Fruit fly (Drosophila melanogaster) whole organism, embryonic: ENCODE data around the gene CG6983.

ENCODE experiments used
- Awh ChIP-seq: fragments of 200-800 bp; sonication (Bioruptor generic); IDR thresholded peaks from 2 replicates; pipeline ENCODE4, ENCODE4 v1.3.6; 2022; ENCODE audit warnings: missing biosample characterization, missing genetic modification characterization
- B-H2 ChIP-seq: fragments of 200-800 bp; sonication (Bioruptor generic); optimal IDR thresholded peaks from 2 replicates; lab custom pipeline; 2018; ENCODE audit warnings: missing biosample characterization, mild to moderate bottlenecking, missing genetic modification characterization
- CG11093 ChIP-seq: fragments of 200-800 bp; sonication (Bioruptor generic); IDR thresholded peaks from 3 replicates; pipeline ENCODE4 v1.3.6; 2022; ENCODE audit warnings: missing biosample characterization, missing genetic modification characterization
- CG11695 ChIP-seq: fragments of 200-800 bp; sonication (Bioruptor generic); IDR thresholded peaks from 3 replicates; pipeline ENCODE4 v1.3.6; 2022; ENCODE audit warnings: missing biosample characterization, missing genetic modification characterization
- CG12155 ChIP-seq: fragments of 200-800 bp; sonication (Bioruptor generic); optimal IDR thresholded peaks from 3 replicates; lab custom pipeline; 2016; ENCODE audit warnings: missing biosample characterization, missing genetic modification characterization
- CG13894 ChIP-seq: fragments of 200-800 bp; sonication (Bioruptor generic); optimal IDR thresholded peaks from 3 replicates; lab custom pipeline; 2018; ENCODE audit warnings: missing biosample characterization, mild to moderate bottlenecking, missing genetic modification characterization, moderate library complexity
- CG18011 ChIP-seq: fragments of 200-800 bp; sonication (Bioruptor generic); optimal IDR thresholded peaks from 2 replicates; lab custom pipeline; 2017; ENCODE audit warnings: missing biosample characterization, missing genetic modification characterization, mild to moderate bottlenecking, moderate library complexity, missing genotype
- CG18262 ChIP-seq: fragments of 200-800 bp; optimal IDR thresholded peaks from 3 replicates; lab custom pipeline; 2019; ENCODE audit warnings: missing biosample characterization, mild to moderate bottlenecking, missing genetic modification characterization, moderate library complexity
- CG30403 ChIP-seq: fragments of 200-800 bp; sonication (Bioruptor generic); optimal IDR thresholded peaks from 3 replicates; lab custom pipeline; 2016; ENCODE audit warnings: missing biosample characterization, missing genetic modification characterization
- CG32772 ChIP-seq: fragments of 200-800 bp; sonication (Bioruptor generic); IDR thresholded peaks from 2 replicates; pipeline ENCODE4 v1.3.6; 2022; ENCODE audit warnings: missing biosample characterization, missing genetic modification characterization
- CG34376 ChIP-seq: fragments of 200-800 bp; sonication (Bioruptor generic); optimal IDR thresholded peaks from 2 replicates; lab custom pipeline; 2018; ENCODE audit warnings: missing biosample characterization, mild to moderate bottlenecking, missing genetic modification characterization
- CG43689 ChIP-seq: fragments of 200-800 bp; sonication (Bioruptor generic); IDR thresholded peaks from 2 replicates; pipeline ENCODE4 v1.3.6; 2022; ENCODE audit warnings: missing biosample characterization, missing genetic modification characterization
- CG4617 ChIP-seq: fragments of 200-800 bp; sonication (Bioruptor generic); optimal IDR thresholded peaks from 3 replicates; lab custom pipeline; 2016; ENCODE audit warnings: missing biosample characterization, missing genetic modification characterization, borderline replicate concordance
- CG4730 ChIP-seq: fragments of 200-800 bp; sonication (Bioruptor generic); IDR thresholded peaks from 2 replicates; pipeline ENCODE4 v1.3.6; 2022; ENCODE audit warnings: missing biosample characterization, missing genetic modification characterization
- CG8290 ChIP-seq, 3 experiments: fragments of 200-800 bp; sonication (Bioruptor generic); optimal IDR thresholded peaks; 2 replicates each; lab custom pipeline; 2016 to 2019; ENCODE audit warnings: missing biosample characterization in 3 of 3, missing genetic modification characterization in 3 of 3, mild to moderate bottlenecking in 2 of 3, moderate library complexity in 1 of 3
- CG9437 ChIP-seq: fragments of 200-800 bp; sonication (Bioruptor generic); optimal IDR thresholded peaks from 2 replicates; lab custom pipeline; 2018; ENCODE audit warnings: missing biosample characterization, mild to moderate bottlenecking, missing genetic modification characterization
- CG9797 ChIP-seq: fragments of 200-800 bp; sonication (Bioruptor generic); optimal IDR thresholded peaks from 3 replicates; lab custom pipeline; 2018; ENCODE audit warnings: missing biosample characterization, mild to moderate bottlenecking, missing genetic modification characterization
- CG9876 ChIP-seq: fragments of 200-800 bp; sonication (Bioruptor generic); optimal IDR thresholded peaks from 2 replicates; lab custom pipeline; 2016; ENCODE audit warnings: missing biosample characterization, missing genetic modification characterization
- CHES-1-like ChIP-seq: fragments of 200-800 bp; sonication (Bioruptor generic); optimal IDR thresholded peaks from 2 replicates; lab custom pipeline; 2016; ENCODE audit warnings: missing biosample characterization, missing genetic modification characterization
- Dip2 ChIP-seq: fragments of 200-800 bp; sonication (Bioruptor generic); IDR thresholded peaks from 2 replicates; pipeline ENCODE4 v1.3.6; 2022; ENCODE audit warnings: missing biosample characterization, missing genetic modification characterization
- Dref ChIP-seq: fragments of 200-800 bp; sonication (Bioruptor generic); IDR thresholded peaks from 2 replicates; pipeline ENCODE4 v1.3.6; 2022; ENCODE audit warnings: missing biosample characterization, missing genetic modification characterization
- Eip74EF ChIP-seq, 2 experiments: fragments of 200-800 bp in 1 of 2; fragments of >200 bp in 1 of 2; sonication (Bioruptor generic) in 1 of 2; optimal IDR thresholded peaks; 2 replicates each; lab custom pipeline; 2017 to 2019; ENCODE audit warnings: missing biosample characterization in 2 of 2, missing genetic modification characterization in 2 of 2, mild to moderate bottlenecking in 1 of 2, moderate library complexity in 1 of 2
- HHEX ChIP-seq: fragments of 200-800 bp; sonication (Bioruptor generic); optimal IDR thresholded peaks from 3 replicates; lab custom pipeline; 2017; ENCODE audit warnings: missing biosample characterization, mild to moderate bottlenecking, missing genetic modification characterization, missing genetic modification reagents
- HLHmδ ChIP-seq: fragments of 200-800 bp; sonication (Bioruptor generic); optimal IDR thresholded peaks from 2 replicates; lab custom pipeline; 2018; ENCODE audit warnings: missing biosample characterization, mild to moderate bottlenecking, missing genetic modification characterization, moderate library complexity
- Lim3 ChIP-seq: fragments of 200-800 bp; sonication (Bioruptor generic); IDR thresholded peaks from 2 replicates; pipeline ENCODE4 v1.3.6; 2022; ENCODE audit warnings: missing biosample characterization, missing genetic modification characterization
- MBD-R2 ChIP-seq: fragments of 200-800 bp; sonication (Bioruptor generic); IDR thresholded peaks from 2 replicates; pipeline ENCODE4 v1.3.6; 2022; ENCODE audit warnings: missing biosample characterization, missing genetic modification characterization
- Med ChIP-seq: fragments of 200-800 bp; sonication (Bioruptor generic); peaks from one replicate; lab custom pipeline; 2016; ENCODE audit warnings: missing biosample characterization, missing genetic modification characterization, mild to moderate bottlenecking, inconsistent platforms, moderate library complexity
- NC2β ChIP-seq: fragments of 200-800 bp; sonication (Bioruptor generic); optimal IDR thresholded peaks from 2 replicates; lab custom pipeline; 2016; ENCODE audit warnings: missing biosample characterization, missing genetic modification characterization
- Neu2 ChIP-seq: fragments of 200-800 bp; sonication (Bioruptor generic); optimal IDR thresholded peaks from 3 replicates; lab custom pipeline; 2016; ENCODE audit warnings: missing biosample characterization, missing genetic modification characterization, borderline replicate concordance
- Nf-YB ChIP-seq: fragments of 200-800 bp; sonication (Bioruptor generic); optimal IDR thresholded peaks from 3 replicates; lab custom pipeline; 2019; ENCODE audit warnings: missing biosample characterization, mild to moderate bottlenecking, missing genetic modification characterization, moderate library complexity
- Six4 ChIP-seq: fragments of 200-800 bp; sonication (Bioruptor generic); optimal IDR thresholded peaks from 2 replicates; lab custom pipeline; 2016; ENCODE audit warnings: missing biosample characterization, missing genetic modification characterization
- Spps ChIP-seq: fragments of 200-800 bp; sonication (Bioruptor generic); optimal IDR thresholded peaks from 2 replicates; lab custom pipeline; 2018; ENCODE audit warnings: missing biosample characterization, mild to moderate bottlenecking, missing genetic modification characterization
- Sry-δ ChIP-seq: fragments of 200-800 bp; sonication (Bioruptor generic); optimal IDR thresholded peaks from 2 replicates; lab custom pipeline; 2016; ENCODE audit warnings: missing biosample characterization, missing genetic modification characterization
- abd-A ChIP-seq: fragments of 200-800 bp; sonication (Bioruptor generic); optimal IDR thresholded peaks from 3 replicates; lab custom pipeline; 2019; ENCODE audit warnings: missing biosample characterization, mild to moderate bottlenecking, missing genetic modification characterization, moderate library complexity
- br ChIP-seq: fragments of >200 bp; optimal IDR thresholded peaks from 2 replicates; lab custom pipeline; 2017
- chif ChIP-seq, 2 experiments: fragments of 200-800 bp; sonication (Bioruptor generic); optimal IDR thresholded peaks; 3 replicates each; lab custom pipeline; 2016; ENCODE audit warnings: missing biosample characterization in 2 of 2, missing genetic modification characterization in 2 of 2
- croc ChIP-seq: fragments of 200-800 bp; sonication (Bioruptor generic); conservative IDR thresholded peaks from 3 replicates; pipeline ENCODE4 v1.3.6; 2022; ENCODE audit warnings: missing biosample characterization, missing genetic modification characterization
- dimm ChIP-seq: fragments of 200-800 bp; sonication (Bioruptor generic); IDR thresholded peaks from 2 replicates; pipeline ENCODE4 v1.3.6; 2022; ENCODE audit warnings: missing biosample characterization, missing genetic modification characterization
- disco-r ChIP-seq: fragments of 200-800 bp; sonication (Bioruptor generic); optimal IDR thresholded peaks from 2 replicates; lab custom pipeline; 2016; ENCODE audit warnings: missing biosample characterization, missing genetic modification characterization
- gsb ChIP-seq: fragments of 200-800 bp; sonication (Bioruptor generic); IDR thresholded peaks from 2 replicates; pipeline ENCODE4 v1.3.6; 2022; ENCODE audit warnings: missing biosample characterization, missing genetic modification characterization
- h ChIP-seq: fragments of >200 bp; optimal IDR thresholded peaks from 2 replicates; lab custom pipeline; 2017
- jumu ChIP-seq: fragments of 200-800 bp; sonication (Bioruptor generic); optimal IDR thresholded peaks from 3 replicates; lab custom pipeline; 2016; ENCODE audit warnings: missing biosample characterization, missing genetic modification characterization
- oc ChIP-seq: fragments of 200-800 bp; sonication (Bioruptor generic); optimal IDR thresholded peaks from 2 replicates; lab custom pipeline; 2018; ENCODE audit warnings: missing biosample characterization, mild to moderate bottlenecking, missing genetic modification characterization, moderate library complexity
- org-1 ChIP-seq: fragments of 200-800 bp; sonication (Bioruptor generic); optimal IDR thresholded peaks from 2 replicates; lab custom pipeline; 2017; ENCODE audit warnings: missing biosample characterization, missing genetic modification characterization
- pb ChIP-seq: fragments of 200-800 bp; sonication (Bioruptor generic); optimal IDR thresholded peaks from 3 replicates; lab custom pipeline; 2016; ENCODE audit warnings: missing biosample characterization, missing genetic modification characterization
- scrt ChIP-seq: fragments of 200-800 bp; sonication (Bioruptor generic); optimal IDR thresholded peaks from 2 replicates; lab custom pipeline; 2018; ENCODE audit warnings: missing biosample characterization, mild to moderate bottlenecking, missing genetic modification characterization, moderate library complexity
- stwl ChIP-seq: fragments of 200-800 bp; sonication (Bioruptor generic); optimal IDR thresholded peaks from 3 replicates; lab custom pipeline; 2018; ENCODE audit warnings: missing biosample characterization, mild to moderate bottlenecking, missing genetic modification characterization, moderate library complexity
- tna ChIP-seq: fragments of 200-800 bp; sonication (Bioruptor generic); IDR thresholded peaks from 2 replicates; pipeline ENCODE4 v1.3.6; 2022; ENCODE audit warnings: missing biosample characterization, missing genetic modification characterization; ENCODE audit not compliant: partially characterized antibody

The CG6983 gene

DNA sequence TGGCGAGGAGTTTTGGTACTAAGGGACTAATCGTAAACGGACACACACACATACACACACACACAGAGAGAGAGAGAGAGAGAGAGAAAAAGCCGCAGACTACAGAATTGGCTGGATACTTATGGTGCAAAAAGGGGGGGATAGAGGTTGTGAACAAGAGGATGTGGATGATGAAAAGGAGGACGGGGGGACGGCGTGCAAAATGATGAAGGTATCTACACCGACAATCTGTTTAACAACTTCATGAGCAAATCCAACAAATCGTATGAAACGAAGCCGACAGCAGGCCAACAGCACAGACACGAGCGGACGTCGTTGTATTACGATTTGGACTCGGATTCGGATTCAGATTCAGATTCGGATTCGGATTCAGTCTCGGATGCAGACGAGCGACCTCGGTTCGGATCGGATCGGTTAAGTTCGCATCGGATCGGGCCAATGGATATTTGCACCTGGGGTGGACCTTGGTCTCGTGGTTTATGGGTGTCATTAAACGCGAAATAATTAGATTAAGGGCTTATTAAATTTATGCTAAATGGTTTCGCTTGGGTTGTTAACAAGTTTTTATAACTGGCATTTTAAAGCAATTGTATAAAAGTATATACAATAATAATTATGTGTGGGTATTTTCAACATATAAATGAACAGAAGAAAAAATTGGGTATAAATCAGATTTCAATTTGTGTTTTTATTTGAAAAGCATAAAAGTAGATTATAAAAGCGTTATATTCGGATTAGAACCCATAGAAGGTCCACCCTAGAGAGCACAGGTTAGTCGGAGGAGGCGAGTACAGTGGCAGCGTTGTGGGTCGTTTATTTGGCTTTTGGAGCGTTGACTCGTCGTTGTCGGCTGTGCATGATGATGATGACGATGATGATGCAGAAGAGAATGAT is 6.1 kb upstream of the CG6983 start (continued):
- TF ChIP-seq stwl, result no peak
- peak; percentile 34 to 44 for TF ChIP-seq chif (GFP tag; optimal IDR thresholded peaks at IDR 0.05; lab: Kevin White, UChicago)
- peak; percentile 35 for TF ChIP-seq B-H2 (GFP tag; lab: Kevin White, UChicago)
- TF ChIP-seq Dip2 (GFP tag; lab: Robert Waterston, UW), result no peak; the same call in 1 of the 2 replicates
- peak; percentile 77 for TF ChIP-seq Spps (tag; lab: Kevin White, UChicago)
- peak; percentile 13; the same call in 1 of the 2 replicates for TF ChIP-seq CG43689
- peak; percentile 75 for TF ChIP-seq Nf-YB
- TF ChIP-seq gsb (GFP tag; lab: Robert Waterston, UW), result peak; percentile 72
- TF ChIP-seq Sry-δ (GFP tag; lab: Kevin White, UChicago), result peak; percentile 17
- TF ChIP-seq Neu2 (GFP tag; lab: Kevin White, UChicago), result no peak
- no peak for TF ChIP-seq br
- TF ChIP-seq CG4730, result peak; percentile 71
- TF ChIP-seq pb, result no peak
- peak; percentile 32 for TF ChIP-seq abd-A (tag; lab: Kevin White, UChicago)
- TF ChIP-seq CG13894 (tag; lab: Kevin White, UChicago), result peak; percentile 97
- peak; percentile 61; the same call in 2 of the 3 replicates for TF ChIP-seq CG11093 (GFP tag; lab: Robert Waterston, UW)
- peak; percentile 15 for TF ChIP-seq CHES-1-like
- peak; percentile 74 for TF ChIP-seq CG34376
- no peak for TF ChIP-seq CG9876 (GFP tag; lab: Kevin White, UChicago)
- peak; percentile 47 for TF ChIP-seq MBD-R2 (GFP tag; lab: Robert Waterston, UW)
- peak; percentile 82 for TF ChIP-seq CG9437 (GFP tag; lab: Kevin White, UChicago)
- TF ChIP-seq CG30403 (GFP tag; lab: Kevin White, UChicago), result peak; percentile 91
- peak; percentile 55; the same call in 2 of the 3 replicates for TF ChIP-seq croc (GFP tag; lab: Robert Waterston, UW)
- TF ChIP-seq scrt (GFP tag; lab: Kevin White, UChicago), result peak; percentile 84
- TF ChIP-seq Lim3 (GFP tag; lab: Robert Waterston, UW), result no peak
- TF ChIP-seq CG4617 (GFP tag; lab: Kevin White, UChicago), result no peak
- peak; percentile 9 for TF ChIP-seq disco-r (GFP tag; lab: Kevin White, UChicago)
- peak; percentile 94 for TF ChIP-seq CG18262 (tag; lab: Kevin White, UChicago)
- TF ChIP-seq CG8290 (GFP tag; optimal IDR thresholded peaks at IDR 0.05; lab: Kevin White, UChicago), result peak; percentile 19
- peak in 1 of 2 experiments; percentile 5 for TF ChIP-seq CG8290 (tag; optimal IDR thresholded peaks at IDR 0.05; lab: Kevin White, UChicago)
- TF ChIP-seq Dref, result no peak
- peak; percentile 76 for TF ChIP-seq CG18011 (GFP tag; lab: Kevin White, UChicago)
- TF ChIP-seq jumu, result peak; percentile 6
- peak; percentile 62 for TF ChIP-seq CG32772 (GFP tag; lab: Robert Waterston, UW)
- TF ChIP-seq NC2β (GFP tag; lab: Kevin White, UChicago), result no peak
- TF ChIP-seq Eip74EF (GFP tag; optimal IDR thresholded peaks at IDR 0.05; lab: Kevin White, UChicago), result peak in 1 of 2 experiments; percentile 94
- TF ChIP-seq Awh (GFP tag; lab: Robert Waterston, UW), result peak; percentile 71
- TF ChIP-seq HLHmδ (GFP tag; lab: Kevin White, UChicago), result no peak
- TF ChIP-seq Med (GFP tag; lab: Kevin White, UChicago), result peak; percentile 96
- peak; percentile 90 for TF ChIP-seq Six4 (GFP tag; lab: Kevin White, UChicago)
- peak; percentile 70 for TF ChIP-seq CG12155 (GFP tag; lab: Kevin White, UChicago)
- TF ChIP-seq oc, result peak; percentile 84
- TF ChIP-seq CG11695 (GFP tag; lab: Robert Waterston, UW), result peak; percentile 93
- TF ChIP-seq h, result no peak
- TF ChIP-seq org-1, result peak; percentile 92
- no peak for TF ChIP-seq tna (GFP tag; lab: Robert Waterston, UW)
- peak; percentile 24 for TF ChIP-seq CG9797 (GFP tag; lab: Kevin White, UChicago)
- no peak for TF ChIP-seq dimm (GFP tag; lab: Robert Waterston, UW)
- peak; percentile 91 for TF ChIP-seq HHEX
